Fruit fly (Drosophila melanogaster) whole organism, pupa: ENCODE results near the gene Naxd.

ENCODE experiments used
- CG10348 ChIP-seq: fragments of 200-800 bp; sonication (Bioruptor generic); IDR thresholded peaks from 2 replicates; pipeline ENCODE4 v1.3.6; 2022; ENCODE audit warnings: missing biosample characterization, missing genetic modification characterization
- CG12605 ChIP-seq: fragments of 200-800 bp; sonication (Bioruptor generic); IDR thresholded peaks from 2 replicates; pipeline ENCODE4 v1.3.6; 2022; ENCODE audit warnings: missing biosample characterization, missing genetic modification characterization
- CG13204 ChIP-seq: fragments of 200-800 bp; sonication (Bioruptor generic); optimal IDR thresholded peaks from 2 replicates; lab custom pipeline; 2018; ENCODE audit warnings: missing biosample characterization, mild to moderate bottlenecking, missing genetic modification characterization, moderate library complexity
- CG14655 ChIP-seq: fragments of 200-800 bp; sonication (Bioruptor generic); optimal IDR thresholded peaks from 3 replicates; lab custom pipeline; 2017; ENCODE audit warnings: mild to moderate bottlenecking, missing biosample characterization, missing genetic modification reagents, missing genetic modification characterization
- CG15710 ChIP-seq: fragments of 200-800 bp; sonication (Bioruptor generic); optimal IDR thresholded peaks from 2 replicates; lab custom pipeline; 2018; ENCODE audit warnings: missing biosample characterization, mild to moderate bottlenecking, missing genetic modification characterization, moderate library complexity
- CG17806 ChIP-seq: fragments of 200-800 bp; sonication (Bioruptor generic); optimal IDR thresholded peaks from 2 replicates; lab custom pipeline; 2018; ENCODE audit warnings: missing biosample characterization, mild to moderate bottlenecking, missing genetic modification characterization, moderate library complexity
- CG32121 ChIP-seq: fragments of 200-800 bp; sonication (Bioruptor generic); IDR thresholded peaks from 2 replicates; pipeline ENCODE4 v1.3.6; 2022; ENCODE audit warnings: missing biosample characterization, missing genetic modification characterization
- CG34367 ChIP-seq: fragments of 200-800 bp; sonication (Bioruptor generic); optimal IDR thresholded peaks from 2 replicates; lab custom pipeline; 2018; ENCODE audit warnings: missing biosample characterization, mild to moderate bottlenecking, missing genetic modification characterization
- CG4496 ChIP-seq: fragments of 200-800 bp; sonication (Bioruptor generic); IDR thresholded peaks from 3 replicates; pipeline ENCODE4 v1.3.6; 2022; ENCODE audit warnings: missing biosample characterization, missing genetic modification characterization
- CG8159 ChIP-seq: fragments of 200-800 bp; sonication (Bioruptor generic); optimal IDR thresholded peaks from 3 replicates; lab custom pipeline; 2018; ENCODE audit warnings: missing biosample characterization, mild to moderate bottlenecking, missing genetic modification characterization, moderate library complexity
- CG8301 ChIP-seq: fragments of 200-800 bp; sonication (Bioruptor generic); optimal IDR thresholded peaks from 2 replicates; lab custom pipeline; 2018; ENCODE audit warnings: missing biosample characterization, mild to moderate bottlenecking, missing genetic modification characterization
- CG9948 ChIP-seq: fragments of 200-800 bp; sonication (Bioruptor generic); optimal IDR thresholded peaks from 2 replicates; lab custom pipeline; 2018; ENCODE audit warnings: missing biosample characterization, mild to moderate bottlenecking, missing genetic modification characterization, moderate library complexity
- D1 ChIP-seq: fragments of 200-800 bp; sonication (Bioruptor generic); optimal IDR thresholded peaks from 2 replicates; lab custom pipeline; 2018; ENCODE audit warnings: missing biosample characterization, mild to moderate bottlenecking, missing genetic modification characterization, moderate library complexity
- EcR ChIP-seq: fragments of 200-800 bp; sonication (Bioruptor generic); optimal IDR thresholded peaks from 3 replicates; lab custom pipeline; 2019; ENCODE audit warnings: missing biosample characterization, missing genetic modification characterization, mild to moderate bottlenecking, moderate library complexity, missing genetic modification reagents
- Ets98B ChIP-seq: fragments of 200-800 bp; sonication (Bioruptor generic); IDR thresholded peaks from 2 replicates; pipeline ENCODE4 v1.3.6; 2022; ENCODE audit warnings: missing biosample characterization, missing genetic modification characterization
- Pif1A ChIP-seq: fragments of 200-800 bp; sonication (Bioruptor generic); optimal IDR thresholded peaks from 3 replicates; lab custom pipeline; 2016; ENCODE audit warnings: missing biosample characterization, missing genetic modification characterization
- Pif1B ChIP-seq: fragments of 200-800 bp; sonication (Bioruptor generic); optimal IDR thresholded peaks from 3 replicates; lab custom pipeline; 2016; ENCODE audit warnings: missing biosample characterization, missing genetic modification characterization
- Snoo ChIP-seq: fragments of 200-800 bp; sonication (Bioruptor generic); optimal IDR thresholded peaks from 3 replicates; lab custom pipeline; 2017; ENCODE audit warnings: missing biosample characterization, mild to moderate bottlenecking, missing genetic modification characterization, inconsistent platforms
- fd96Ca ChIP-seq: fragments of 200-800 bp; sonication (Bioruptor generic); IDR thresholded peaks from 3 replicates; pipeline ENCODE4 v1.3.6; 2022; ENCODE audit warnings: missing biosample characterization, missing genetic modification characterization
- gl ChIP-seq: fragments of 200-800 bp; sonication (Bioruptor generic); optimal IDR thresholded peaks from 2 replicates; lab custom pipeline; 2018; ENCODE audit warnings: missing biosample characterization, mild to moderate bottlenecking, missing genetic modification characterization
- rn ChIP-seq: fragments of 200-800 bp; sonication (Bioruptor generic); IDR thresholded peaks from 2 replicates; pipeline ENCODE4 v1.3.6; 2022; ENCODE audit warnings: missing biosample characterization, missing genetic modification characterization

The Naxd gene

DNA sequence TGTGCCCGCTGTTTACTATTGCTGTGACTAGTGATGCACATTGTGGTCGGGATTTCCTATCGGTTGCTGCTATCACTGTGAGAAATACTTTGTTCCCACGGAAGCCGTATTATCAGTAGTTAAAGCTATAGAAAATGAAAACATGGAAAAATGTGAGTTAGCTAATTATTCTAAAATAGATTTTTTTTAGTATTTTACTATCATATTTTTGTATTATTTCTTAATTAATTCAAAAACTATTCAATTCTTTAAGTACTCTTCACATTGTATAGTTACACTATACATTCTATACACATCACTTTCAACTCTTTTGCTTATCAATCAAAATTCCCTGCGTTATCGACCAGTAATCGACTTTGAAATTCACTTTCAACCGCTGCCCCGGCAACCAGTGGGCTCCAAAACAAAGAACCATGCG is at the start of gene Naxd, which contains the start of gene CG14079:
Gene Naxd (minus strand): TSS at position 45 of the 418 bp plus-strand sequence.
Gene CG14079 (plus strand): TSS at position 335 of the 418 bp plus-strand sequence.
- TF ChIP-seq CG4496 (GFP tag; lab: Robert Waterston, UW), result peak; percentile 86
- TF ChIP-seq EcR, result no peak
- peak; percentile 73 for TF ChIP-seq CG8301
- TF ChIP-seq CG12605, result peak; percentile 64
- TF ChIP-seq CG14655 (GFP tag; lab: Kevin White, UChicago), result peak; percentile 83
- TF ChIP-seq CG10348 (GFP tag; lab: Robert Waterston, UW), result peak; percentile 42; the same call in 1 of the 2 replicates
- peak; percentile 69 for TF ChIP-seq CG9948 (tag; lab: Kevin White, UChicago)
- no peak; the same call in 2 of the 3 replicates for TF ChIP-seq fd96Ca (GFP tag; lab: Robert Waterston, UW)
- peak; percentile 18 for TF ChIP-seq gl (tag; lab: Kevin White, UChicago)
- TF ChIP-seq D1 (tag; lab: Kevin White, UChicago), result no peak
- TF ChIP-seq Ets98B (GFP tag; lab: Robert Waterston, UW), result peak; percentile 75
- TF ChIP-seq CG13204, result no peak
- TF ChIP-seq CG34367 (tag; lab: Kevin White, UChicago), result peak; percentile 64
- TF ChIP-seq CG8159, result peak; percentile 71
- TF ChIP-seq rn, result peak; percentile 54
- no peak for TF ChIP-seq Pif1A (GFP tag; lab: Kevin White, UChicago)
- TF ChIP-seq Snoo (tag; lab: Kevin White, UChicago), result peak; percentile 61
- TF ChIP-seq CG17806 (tag; lab: Kevin White, UChicago), result peak; percentile 85
- peak; percentile 70 for TF ChIP-seq Pif1B (GFP tag; lab: Kevin White, UChicago)
- TF ChIP-seq CG32121 (GFP tag; lab: Robert Waterston, UW), result peak; percentile 77
- peak; percentile 83 for TF ChIP-seq CG15710

DNA sequence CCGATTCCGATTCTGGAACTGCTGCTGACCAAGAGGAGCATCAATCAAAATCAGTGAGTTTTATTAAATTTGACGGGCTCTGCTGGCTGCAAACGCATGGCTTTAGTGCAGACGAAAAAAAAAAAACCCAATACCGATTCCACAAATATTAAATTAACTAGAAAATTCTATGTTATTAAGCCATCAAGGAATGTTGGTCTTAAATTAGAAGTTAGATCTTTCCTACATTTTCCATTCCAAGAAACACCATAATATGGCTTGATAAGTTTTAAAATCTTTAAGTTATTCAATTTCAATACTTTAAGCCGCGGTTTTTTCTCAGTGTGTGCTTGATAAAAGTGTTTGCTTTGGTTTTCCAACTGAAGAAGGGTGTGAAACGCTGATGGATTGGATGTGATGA is 49.7 kb upstream of the Naxd start:
- TF ChIP-seq CG17806 (tag; lab: Kevin White, UChicago), result peak; percentile 14
- TF ChIP-seq CG12605, result no peak
- TF ChIP-seq, all 21 proteins: peak for 1

DNA sequence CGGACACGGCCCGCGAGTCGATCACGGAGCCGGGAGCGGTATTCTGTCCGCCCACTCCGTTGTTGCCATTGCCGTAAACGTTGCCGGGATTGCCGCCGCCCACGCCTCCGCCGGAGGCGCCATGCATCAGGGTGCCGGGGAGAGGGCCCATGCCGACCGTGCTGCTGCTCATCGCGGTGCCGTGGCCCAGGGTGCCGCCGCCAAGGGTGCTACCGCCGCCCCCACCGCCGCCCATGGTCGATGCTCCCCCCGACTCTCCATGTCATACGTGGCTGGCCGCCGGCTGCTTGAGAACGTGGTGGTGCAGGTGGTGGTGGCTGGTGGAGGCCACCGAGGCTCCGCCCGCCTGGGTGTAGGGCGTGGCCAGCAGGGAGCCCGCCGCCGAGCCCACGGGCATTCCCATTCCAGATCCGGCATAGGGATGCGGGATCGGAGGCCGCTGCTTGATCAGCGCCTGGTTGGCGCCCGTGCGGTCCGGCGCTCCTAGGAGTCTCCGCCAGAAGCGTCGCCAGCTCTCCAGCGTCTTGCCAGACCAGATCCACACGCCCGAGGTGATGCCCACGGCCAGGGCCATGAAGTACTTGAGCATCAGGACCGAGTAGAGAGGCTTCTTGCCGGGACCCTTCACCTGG is 46.5 kb upstream of the Naxd start:
- no peak for TF ChIP-seq CG17806 (tag; lab: Kevin White, UChicago)
- TF ChIP-seq fd96Ca (GFP tag; lab: Robert Waterston, UW), result no peak
- no peak for TF ChIP-seq D1 (tag; lab: Kevin White, UChicago)
- TF ChIP-seq CG10348 (GFP tag; lab: Robert Waterston, UW), result no peak
- no peak for TF ChIP-seq rn
- no peak for TF ChIP-seq CG8159
- TF ChIP-seq Pif1B (GFP tag; lab: Kevin White, UChicago), result no peak
- no peak for TF ChIP-seq CG34367 (tag; lab: Kevin White, UChicago)
- TF ChIP-seq CG32121 (GFP tag; lab: Robert Waterston, UW), result no peak
- TF ChIP-seq CG8301, result no peak
- no peak for TF ChIP-seq Ets98B (GFP tag; lab: Robert Waterston, UW)
- TF ChIP-seq CG15710, result no peak
- no peak for TF ChIP-seq CG4496 (GFP tag; lab: Robert Waterston, UW)

DNA sequence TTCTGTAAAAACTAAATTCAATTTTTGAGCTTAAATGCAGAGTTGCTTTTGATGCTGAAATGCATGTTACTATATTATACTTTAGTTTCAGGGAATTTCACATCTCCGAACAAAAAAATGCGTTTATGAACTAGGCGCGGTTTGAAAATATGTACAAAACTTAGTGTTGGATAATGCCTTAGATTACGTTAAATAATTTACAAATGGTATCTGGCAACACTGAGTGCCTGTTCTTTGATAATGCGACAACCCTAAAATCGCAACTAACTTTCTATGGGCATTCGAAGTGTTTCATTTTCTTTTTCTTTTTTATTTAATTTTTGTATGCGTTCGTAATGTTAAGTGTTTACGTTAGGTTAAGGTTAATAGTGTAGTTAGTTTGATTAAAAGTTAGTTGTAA is 45.1 kb upstream of the Naxd start:
- TF ChIP-seq CG12605 (no peak), CG14655 (GFP tag; lab: Kevin White, UChicago) (no peak), Ets98B (GFP tag; lab: Robert Waterston, UW) (no peak), gl (tag; lab: Kevin White, UChicago) (no peak), Snoo (tag; lab: Kevin White, UChicago) (no peak), Pif1A (GFP tag; lab: Kevin White, UChicago) (no peak), Pif1B (GFP tag; lab: Kevin White, UChicago) (no peak)

DNA sequence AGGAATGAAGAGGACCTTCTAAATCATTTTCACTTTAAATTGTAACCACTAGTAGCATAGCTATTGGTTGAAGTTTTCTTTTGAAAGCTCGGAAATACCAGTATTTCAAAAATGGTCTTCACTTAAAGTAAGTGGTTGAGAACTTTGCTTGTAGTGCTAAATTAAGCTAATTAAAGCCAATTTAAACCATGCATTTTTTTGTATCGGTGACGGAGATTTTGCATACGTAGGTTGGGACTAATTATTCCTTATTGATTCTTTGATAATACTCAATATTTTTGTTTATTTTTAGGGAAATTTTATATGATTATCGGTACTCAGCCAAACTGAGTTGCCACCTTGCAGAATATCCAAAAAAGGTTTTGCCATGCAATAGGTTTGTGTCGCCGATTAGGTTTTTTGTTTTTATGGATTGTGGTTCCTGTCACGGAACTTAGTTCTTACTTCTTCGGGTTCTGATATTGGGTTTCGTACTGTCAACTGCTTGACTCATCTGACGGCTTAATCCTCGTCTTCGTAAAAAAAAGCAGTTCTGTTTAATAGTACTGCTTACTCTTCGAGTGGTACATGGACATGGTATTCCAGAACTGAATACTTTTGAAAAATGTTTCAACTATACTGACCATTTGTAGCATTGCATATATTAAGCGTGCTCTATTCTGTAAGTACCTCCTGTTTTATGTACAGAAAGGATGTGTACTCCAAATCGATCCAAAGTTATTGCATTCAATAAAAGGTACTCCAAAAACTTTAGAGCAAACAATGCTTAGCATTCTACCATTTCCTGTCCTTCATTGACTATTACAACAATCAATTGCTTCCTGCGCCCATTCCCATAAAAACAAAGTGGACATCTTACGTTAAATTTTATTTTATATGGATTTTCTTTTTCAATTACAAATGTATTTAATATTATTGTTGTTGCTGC is 42.8 kb upstream of the Naxd start:
- TF ChIP-seq gl (tag; lab: Kevin White, UChicago), result no peak
- no peak for TF ChIP-seq CG4496 (GFP tag; lab: Robert Waterston, UW)
- TF ChIP-seq Pif1B (GFP tag; lab: Kevin White, UChicago), result no peak
- TF ChIP-seq CG12605, result no peak
- TF ChIP-seq CG10348 (GFP tag; lab: Robert Waterston, UW), result no peak
- peak; percentile 52 for TF ChIP-seq D1 (tag; lab: Kevin White, UChicago)
- no peak for TF ChIP-seq EcR
- no peak for TF ChIP-seq Ets98B (GFP tag; lab: Robert Waterston, UW)

DNA sequence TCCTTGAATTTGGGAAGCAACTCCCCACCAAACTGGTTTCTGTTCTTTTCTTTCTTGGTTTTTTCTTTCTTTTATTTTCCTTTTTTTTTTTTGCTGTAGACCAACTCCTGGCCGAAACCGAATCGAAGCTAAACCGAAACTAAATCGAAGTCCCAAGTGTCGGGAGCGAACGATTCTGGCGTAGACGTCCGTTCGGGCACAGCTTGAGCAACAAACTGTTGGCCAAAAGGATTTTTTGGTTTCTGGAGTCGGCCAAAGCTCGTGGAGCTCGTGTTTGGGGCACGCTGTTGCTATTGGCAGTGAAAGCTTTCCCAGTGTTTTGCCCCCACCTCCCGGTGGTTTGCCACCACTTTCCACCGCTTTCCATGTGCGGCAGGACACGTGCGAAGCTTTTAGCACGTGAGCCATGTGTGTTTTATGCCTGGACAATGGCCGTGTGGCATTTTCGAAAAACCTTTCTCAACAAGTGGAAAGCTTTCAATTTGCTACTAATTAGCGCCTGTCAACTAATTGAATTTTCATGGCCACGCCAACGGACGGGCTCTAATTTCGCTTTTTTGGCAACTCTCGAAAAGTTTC is 41.5 kb upstream of the Naxd start, which contains the start of gene CG14082:
Gene CG14082 (minus strand): TSS at position 51 of the 579 bp plus-strand sequence.
- no peak for TF ChIP-seq CG12605
- TF ChIP-seq CG32121 (GFP tag; lab: Robert Waterston, UW), result no peak
- no peak for TF ChIP-seq Snoo (tag; lab: Kevin White, UChicago)
- TF ChIP-seq Pif1A (GFP tag; lab: Kevin White, UChicago), result no peak
- TF ChIP-seq CG9948 (tag; lab: Kevin White, UChicago), result no peak
- TF ChIP-seq D1 (tag; lab: Kevin White, UChicago), result no peak
- no peak for TF ChIP-seq Ets98B (GFP tag; lab: Robert Waterston, UW)
- TF ChIP-seq fd96Ca (GFP tag; lab: Robert Waterston, UW), result no peak
- no peak for TF ChIP-seq CG13204
- no peak for TF ChIP-seq CG8159
- no peak for TF ChIP-seq Pif1B (GFP tag; lab: Kevin White, UChicago)
- TF ChIP-seq EcR, result no peak
- TF ChIP-seq CG14655 (GFP tag; lab: Kevin White, UChicago), result no peak
- no peak for TF ChIP-seq CG15710
- TF ChIP-seq CG17806 (tag; lab: Kevin White, UChicago), result no peak
